Worm (Caenorhabditis elegans) whole organism, young adult: ENCODE measurements around the gene yif-1.

Experiments used
- C06A6.2 ChIP-seq: fragments of 200-800 bp; sonication (Bioruptor generic); conservative IDR thresholded peaks from 2 replicates; pipeline ENCODE4 v1.3.6; 2022; ENCODE audit warnings: missing genetic modification characterization, missing compliant biosample characterization
- Y53F4B.3 ChIP-seq: fragments of 200-800 bp; sonication (Bioruptor generic); IDR thresholded peaks from 2 replicates; pipeline ENCODE4 v1.3.6; 2022; ENCODE audit warnings: missing genetic modification reagents, missing genetic modification characterization, missing compliant biosample characterization
- nfya-1 ChIP-seq: sonication (generic microtip); optimal IDR thresholded peaks from 2 replicates; lab custom pipeline; 2017; ENCODE audit warnings: antibody characterized with exemption, missing compliant biosample characterization, missing genetic modification characterization, borderline replicate concordance; ENCODE audit not compliant: insufficient read depth
- nhr-179 ChIP-seq: sonication (generic microtip); optimal IDR thresholded peaks from 2 replicates; lab custom pipeline; 2016; ENCODE audit warnings: mild to moderate bottlenecking, missing genetic modification characterization, missing compliant biosample characterization
- nhr-27 ChIP-seq: fragments of 200-800 bp; sonication (Bioruptor generic); optimal IDR thresholded peaks from 2 replicates; lab custom pipeline; 2018; ENCODE audit warnings: mild to moderate bottlenecking, missing genetic modification characterization, moderate library complexity, missing compliant biosample characterization
- sptf-2 ChIP-seq: fragments of 200-800 bp; sonication (Bioruptor generic); optimal IDR thresholded peaks from 2 replicates; lab custom pipeline; 2018; ENCODE audit warnings: mild to moderate bottlenecking, missing genetic modification characterization, missing compliant biosample characterization
- unc-62 ChIP-seq: fragments of 150-350 bp; optimal IDR thresholded peaks from 2 replicates; lab custom pipeline; 2014; ENCODE audit warnings: missing biosample characterization, missing genetic modification reagents, missing genetic modification characterization

DNA sequence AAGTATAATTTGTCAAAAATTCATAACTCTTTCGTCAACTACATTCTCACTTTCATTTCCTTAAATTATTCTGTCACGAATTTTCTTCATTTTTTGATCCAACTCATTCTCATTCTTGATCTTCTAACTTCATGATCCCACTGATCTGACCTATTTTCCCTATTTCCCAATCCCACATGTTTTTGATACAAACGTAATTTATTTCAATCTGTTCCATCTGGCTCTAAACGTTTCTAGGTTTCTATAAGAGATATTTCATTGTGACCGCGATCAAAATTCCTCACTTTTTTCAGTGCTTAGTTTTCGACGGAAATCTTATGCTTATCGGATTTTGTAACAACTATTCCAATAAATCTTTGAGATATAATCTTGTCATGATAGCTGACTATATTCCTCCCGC lies 11.0 kb upstream of the yif-1 start:
- TF ChIP-seq sptf-2 (GFP tag; lab: Kevin White, UChicago), result no peak
- no peak for TF ChIP-seq C06A6.2
- no peak for TF ChIP-seq nhr-179 (tag; lab: Kevin White, UChicago)
- no peak for TF ChIP-seq nhr-27
- TF ChIP-seq nfya-1 (tag; lab: Kevin White, UChicago), result no peak
- TF ChIP-seq unc-62 (GFP tag; lab: Kevin White, UChicago), result no peak
- TF ChIP-seq Y53F4B.3 (GFP tag; lab: Robert Waterston, UW), result no peak
